In the genomic region with DNA sequence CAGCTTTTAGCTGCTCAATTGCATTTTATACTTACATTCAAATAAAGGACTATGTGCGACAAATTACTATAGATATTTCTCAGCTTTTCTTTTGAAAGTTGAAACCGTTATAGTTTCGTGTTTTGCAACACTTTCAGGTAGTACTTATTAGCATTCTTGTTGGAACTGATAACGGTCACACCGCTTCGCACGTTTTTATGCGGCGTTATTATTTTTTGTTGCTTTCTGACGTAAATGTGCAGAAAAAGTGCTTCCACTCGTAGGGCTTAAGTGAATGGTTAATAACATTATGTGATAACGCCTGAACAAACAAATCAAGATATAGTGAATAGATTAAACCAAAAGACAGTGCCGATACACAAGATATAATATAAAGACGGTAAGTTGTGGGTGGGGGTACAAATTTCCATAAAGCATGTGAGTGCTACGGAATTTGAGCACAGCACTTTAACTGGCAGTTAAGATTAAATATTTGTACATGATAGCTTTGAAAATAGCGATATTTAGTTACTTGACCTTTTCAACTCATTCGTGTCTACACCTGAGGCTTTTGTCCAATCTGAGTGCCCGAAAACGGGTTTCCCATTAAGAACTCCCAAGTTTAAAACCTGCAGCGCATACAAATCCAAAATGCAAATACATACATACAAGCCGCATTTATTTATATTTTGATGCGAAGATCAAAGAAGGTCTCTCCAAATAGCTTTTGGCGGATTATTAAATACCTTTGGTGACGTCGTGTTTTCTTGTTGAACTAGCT, we compare ENCODE assay signal across 1 fruit fly cellular context.
A peak's percentile ranks its signal among the peaks of the same experiment; 100 is the strongest.
TF ChIP-seq lines count a peak whose summit lies in the region.

papi (plus strand) TSS at position 176 of the 760 bp plus-strand sequence.

TF ChIP-seq in whole organism, embryonic, 481 proteins besides CTCF, POLR2A, EP300 and RAD21 (continued from another document):
- no peak for TF ChIP-seq CG12942 (GFP tag; optimal IDR thresholded peaks at IDR 0.05; lab: Kevin White, UChicago)
- TF ChIP-seq Med (GFP tag; lab: Kevin White, UChicago): peak; percentile 36
- TF ChIP-seq Mrtf (GFP tag; IDR thresholded peaks at IDR 0.05; lab: Robert Waterston, UW): no peak
- no peak for TF ChIP-seq bcd (GFP tag; optimal IDR thresholded peaks at IDR 0.05; lab: Kevin White, UChicago)
- no peak for TF ChIP-seq eve (GFP tag; optimal IDR thresholded peaks at IDR 0.05; lab: Kevin White, UChicago)
- TF ChIP-seq CG6254 (GFP tag; optimal IDR thresholded peaks at IDR 0.05; lab: Kevin White, UChicago): no peak
- no peak for TF ChIP-seq CG30431 (GFP tag; optimal IDR thresholded peaks at IDR 0.05; lab: Kevin White, UChicago)
- TF ChIP-seq gce (GFP tag; IDR thresholded peaks at IDR 0.05; lab: Robert Waterston, UW): no peak
- TF ChIP-seq CG12219 (GFP tag; optimal IDR thresholded peaks at IDR 0.05; lab: Kevin White, UChicago): no peak
- no peak for TF ChIP-seq CG1832 (GFP tag; optimal IDR thresholded peaks at IDR 0.05; lab: Kevin White, UChicago)
- TF ChIP-seq ato (GFP tag; IDR thresholded peaks at IDR 0.05; lab: Robert Waterston, UW; ENCODE audit: partially characterized antibody): no peak
- TF ChIP-seq p53 (GFP tag; optimal IDR thresholded peaks at IDR 0.05; lab: Kevin White, UChicago): no peak
TF ChIP-seq in whole organism, embryonic: peak in this region for 74.
